Worm (Caenorhabditis elegans) whole organism, L3 larva: ENCODE measurements around the gene glb-24.

Experiments
- R02D3.7 ChIP-seq: fragments of 150-350 bp; optimal IDR thresholded peaks from 2 replicates; lab custom pipeline; 2014; ENCODE audit warnings: missing biosample characterization, missing genetic modification characterization
- ZK546.5 ChIP-seq: sonication (generic microtip); optimal IDR thresholded peaks from 2 replicates; lab custom pipeline; 2017; ENCODE audit warnings: missing biosample characterization, missing genetic modification characterization
- aly-2 ChIP-seq: fragments of 150-350 bp; optimal IDR thresholded peaks from 2 replicates; lab custom pipeline; 2014; ENCODE audit warnings: missing biosample characterization, missing genetic modification characterization
- ama-1 ChIP-seq: fragments of 150-350 bp; optimal IDR thresholded peaks from 2 replicates; lab custom pipeline; 2018
- ceh-16 ChIP-seq: sonication (generic microtip); optimal IDR thresholded peaks from 2 replicates; lab custom pipeline; 2017; ENCODE audit warnings: missing biosample characterization, missing genetic modification characterization
- ceh-28 ChIP-seq: fragments of 150-350 bp; optimal IDR thresholded peaks from 2 replicates; lab custom pipeline; 2014; ENCODE audit warnings: missing biosample characterization, missing genetic modification reagents, missing genetic modification characterization
- ceh-82 ChIP-seq: fragments of 150-350 bp; optimal IDR thresholded peaks from 2 replicates; lab custom pipeline; 2014; ENCODE audit warnings: missing biosample characterization, missing genetic modification characterization
- ceh-9 ChIP-seq: sonication (generic microtip); optimal IDR thresholded peaks from 2 replicates; lab custom pipeline; 2018; ENCODE audit warnings: missing biosample characterization, missing genetic modification characterization
- daf-12 ChIP-seq: fragments of 150-350 bp; optimal IDR thresholded peaks from 2 replicates; lab custom pipeline; 2014; ENCODE audit warnings: missing biosample characterization, missing genetic modification reagents, missing genetic modification characterization
- egl-27 ChIP-seq: sonication (generic microtip); optimal IDR thresholded peaks from 4 replicates; lab custom pipeline; 2017; ENCODE audit warnings: missing biosample characterization, missing genetic modification reagents, missing genetic modification characterization
- egl-5 ChIP-seq: fragments of 150-350 bp; optimal IDR thresholded peaks from 2 replicates; lab custom pipeline; 2017; ENCODE audit warnings: missing biosample characterization, missing genetic modification reagents, missing genetic modification characterization, inconsistent platforms
- elt-1 ChIP-seq: fragments of 150-350 bp; optimal IDR thresholded peaks from 2 replicates; lab custom pipeline; 2014; ENCODE audit warnings: missing biosample characterization, missing genetic modification characterization
- elt-2 ChIP-seq: sonication (generic microtip); optimal IDR thresholded peaks from 2 replicates; lab custom pipeline; 2016; ENCODE audit warnings: missing genetic modification reagents, mild to moderate bottlenecking, missing genetic modification characterization, missing compliant biosample characterization
- elt-3 ChIP-seq, 3 experiments: fragments of 150-350 bp in 1 of 3; sonication (generic microtip) in 2 of 3; optimal IDR thresholded peaks; 2 replicates in 2 of 3; 4 replicates in 1 of 3; lab custom pipeline; 2014 to 2017; ENCODE audit warnings: missing biosample characterization in 3 of 3, missing genetic modification characterization in 3 of 3
- eor-1 ChIP-seq, 2 experiments: fragments of 150-350 bp; optimal IDR thresholded peaks; 2 replicates each; lab custom pipeline; 2014 to 2018; ENCODE audit warnings: missing biosample characterization in 2 of 2, missing genetic modification characterization in 2 of 2
- fkh-10 ChIP-seq: sonication (generic microtip); optimal IDR thresholded peaks from 2 replicates; lab custom pipeline; 2017; ENCODE audit warnings: missing biosample characterization, missing genetic modification reagents, missing genetic modification characterization
- fkh-2 ChIP-seq: fragments of 150-350 bp; optimal IDR thresholded peaks from 2 replicates; lab custom pipeline; 2014; ENCODE audit warnings: missing biosample characterization, missing genetic modification reagents, missing genetic modification characterization
- fos-1 ChIP-seq: fragments of 150-350 bp; optimal IDR thresholded peaks from 2 replicates; lab custom pipeline; 2014; ENCODE audit warnings: missing biosample characterization, missing genetic modification characterization
- hmg-11 ChIP-seq: sonication (generic microtip); optimal IDR thresholded peaks from 2 replicates; lab custom pipeline; 2016; ENCODE audit warnings: missing genetic modification characterization, missing compliant biosample characterization
- jun-1 ChIP-seq: fragments of 150-350 bp; optimal IDR thresholded peaks from 2 replicates; lab custom pipeline; 2014; ENCODE audit warnings: missing biosample characterization, missing genetic modification reagents, missing genetic modification characterization
- lin-15B ChIP-seq: fragments of 150-350 bp; optimal IDR thresholded peaks from 2 replicates; lab custom pipeline; 2014; ENCODE audit warnings: missing biosample characterization, missing genetic modification characterization
- lin-39 ChIP-seq: fragments of 150-350 bp; optimal IDR thresholded peaks from 2 replicates; lab custom pipeline; 2018; ENCODE audit warnings: missing biosample characterization, missing genetic modification reagents, missing genetic modification characterization
- lsy-12 ChIP-seq: sonication (generic microtip); optimal IDR thresholded peaks from 2 replicates; lab custom pipeline; 2016; ENCODE audit warnings: mild to moderate bottlenecking, missing genetic modification characterization, missing compliant biosample characterization
- mdl-1 ChIP-seq: fragments of 150-350 bp; optimal IDR thresholded peaks from 2 replicates; lab custom pipeline; 2014; ENCODE audit warnings: missing biosample characterization, missing genetic modification characterization
- mml-1 ChIP-seq: fragments of 150-350 bp; sonication (generic microtip); optimal IDR thresholded peaks from 3 replicates; lab custom pipeline; 2014; ENCODE audit warnings: missing biosample characterization, missing genetic modification characterization
- nfya-1 ChIP-seq: sonication (generic microtip); optimal IDR thresholded peaks from 2 replicates; lab custom pipeline; 2017; ENCODE audit warnings: missing genetic modification characterization, mild to moderate bottlenecking, missing compliant biosample characterization, antibody characterized with exemption, moderate library complexity; ENCODE audit not compliant: insufficient read depth
- nhr-11 ChIP-seq: fragments of 150-350 bp; optimal IDR thresholded peaks from 2 replicates; lab custom pipeline; 2014; ENCODE audit warnings: missing biosample characterization, missing genetic modification characterization
- nhr-12 ChIP-seq: fragments of 150-350 bp; optimal IDR thresholded peaks from 2 replicates; lab custom pipeline; 2014; ENCODE audit warnings: missing biosample characterization, missing genetic modification characterization
- nhr-23 ChIP-seq: fragments of 150-350 bp; optimal IDR thresholded peaks from 2 replicates; lab custom pipeline; 2014; ENCODE audit warnings: missing biosample characterization, missing genetic modification reagents, missing genetic modification characterization
- nhr-237 ChIP-seq: fragments of 150-350 bp; optimal IDR thresholded peaks from 2 replicates; lab custom pipeline; 2014; ENCODE audit warnings: missing biosample characterization, missing genetic modification characterization
- nhr-25 ChIP-seq: sonication (generic microtip); optimal IDR thresholded peaks from 2 replicates; lab custom pipeline; 2017; ENCODE audit warnings: missing biosample characterization, missing genetic modification characterization
- nhr-28 ChIP-seq: fragments of 150-350 bp; optimal IDR thresholded peaks from 2 replicates; lab custom pipeline; 2014; ENCODE audit warnings: missing biosample characterization, missing genetic modification characterization
- nhr-43 ChIP-seq: sonication (generic microtip); optimal IDR thresholded peaks from 2 replicates; lab custom pipeline; 2016; ENCODE audit warnings: mild to moderate bottlenecking, missing genetic modification characterization, missing compliant biosample characterization; ENCODE audit not compliant: poor library complexity, severe bottlenecking
- nhr-67 ChIP-seq: fragments of 150-350 bp; optimal IDR thresholded peaks from 2 replicates; lab custom pipeline; 2014; ENCODE audit warnings: missing biosample characterization, missing genetic modification characterization
- nhr-76 ChIP-seq: fragments of 150-350 bp; sonication (generic microtip); optimal IDR thresholded peaks from 5 replicates; lab custom pipeline; 2014; ENCODE audit warnings: missing biosample characterization, missing genetic modification characterization
- nhr-77 ChIP-seq: fragments of 150-350 bp; optimal IDR thresholded peaks from 2 replicates; lab custom pipeline; 2014; ENCODE audit warnings: missing biosample characterization, missing genetic modification characterization
- pha-4 ChIP-seq: fragments of 150-350 bp; optimal IDR thresholded peaks from 2 replicates; lab custom pipeline; 2014; ENCODE audit warnings: missing biosample characterization, missing genetic modification reagents, missing genetic modification characterization
- pqm-1 ChIP-seq: fragments of 150-350 bp; optimal IDR thresholded peaks from 2 replicates; lab custom pipeline; 2017; ENCODE audit warnings: missing biosample characterization, missing genetic modification characterization, inconsistent platforms
- sea-2 ChIP-seq: fragments of 150-350 bp; sonication (generic microtip); optimal IDR thresholded peaks from 4 replicates; lab custom pipeline; 2014; ENCODE audit warnings: missing biosample characterization, missing genetic modification reagents, missing genetic modification characterization
- skn-1 ChIP-seq: fragments of 150-350 bp; optimal IDR thresholded peaks from 2 replicates; lab custom pipeline; 2014; ENCODE audit warnings: missing biosample characterization, missing genetic modification characterization
- snpc-4 ChIP-seq: fragments of 150-350 bp; optimal IDR thresholded peaks from 2 replicates; lab custom pipeline; 2014; ENCODE audit warnings: missing biosample characterization, missing genetic modification characterization
- tbx-2 ChIP-seq: sonication (generic microtip); optimal IDR thresholded peaks from 2 replicates; lab custom pipeline; 2016; ENCODE audit warnings: mild to moderate bottlenecking, missing genetic modification characterization, missing compliant biosample characterization
- unc-39 ChIP-seq: sonication (generic microtip); optimal IDR thresholded peaks from 4 replicates; lab custom pipeline; 2017; ENCODE audit warnings: missing biosample characterization, missing genetic modification characterization
- unc-62 ChIP-seq: fragments of 150-350 bp; sonication (generic microtip); optimal IDR thresholded peaks from 4 replicates; lab custom pipeline; 2014; ENCODE audit warnings: missing biosample characterization, missing genetic modification reagents, missing genetic modification characterization
- zag-1 ChIP-seq: fragments of 150-350 bp; optimal IDR thresholded peaks from 2 replicates; lab custom pipeline; 2014; ENCODE audit warnings: missing biosample characterization, missing genetic modification characterization
- ztf-11 ChIP-seq: fragments of 150-350 bp; optimal IDR thresholded peaks from 2 replicates; lab custom pipeline; 2014; ENCODE audit warnings: missing biosample characterization, missing genetic modification characterization
- ztf-4 ChIP-seq: fragments of 150-350 bp; optimal IDR thresholded peaks from 2 replicates; lab custom pipeline; 2014; ENCODE audit warnings: missing biosample characterization, missing genetic modification characterization

glb-24 gene

DNA sequence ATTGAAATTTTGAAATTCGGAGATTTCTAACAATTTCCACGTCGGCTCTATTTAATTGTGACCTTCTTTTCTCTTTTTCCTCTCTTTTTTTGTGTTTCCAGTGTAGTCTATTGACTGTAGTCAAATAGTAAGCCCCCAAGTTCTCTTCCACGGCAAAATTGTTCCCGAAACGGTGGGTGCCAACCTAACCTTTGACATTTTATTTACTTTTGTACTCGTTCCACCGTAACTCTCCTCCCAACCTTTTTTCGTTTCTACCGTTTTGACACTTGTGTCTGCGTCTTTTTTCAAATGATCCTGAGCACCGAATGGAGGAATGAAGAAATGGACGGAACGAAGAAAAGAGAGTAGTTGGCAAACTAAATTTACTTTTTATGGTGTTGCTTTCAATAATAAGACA, 15.0 kb downstream of the glb-24 start:
- TF ChIP-seq fos-1: no peak
- TF ChIP-seq pha-4 (tag; lab: Kevin White, UChicago): peak; percentile 85

DNA sequence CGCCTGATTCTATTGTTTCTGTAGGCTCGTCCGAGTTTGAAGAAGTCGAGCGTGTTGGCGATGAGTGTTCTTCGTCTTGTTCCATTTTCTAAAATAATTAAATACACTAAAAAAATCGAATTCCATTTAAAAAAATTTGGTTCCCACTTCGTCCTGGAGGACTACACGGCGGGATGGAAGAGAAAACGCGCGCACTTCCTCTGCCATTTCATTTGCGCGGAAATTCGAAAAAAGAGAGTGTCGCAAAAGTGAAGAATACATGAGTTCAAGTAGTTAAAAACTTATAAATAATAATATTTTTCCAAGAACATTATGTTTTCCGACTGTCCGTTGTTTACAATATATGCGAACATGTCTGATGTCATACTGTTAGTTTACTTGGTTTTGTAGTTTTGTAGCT, 15.8 kb downstream of the glb-24 start, which contains the start of gene T07F10.3:
T07F10.3 (minus strand) TSS at position 98 of the 400 bp plus-strand sequence.
- TF ChIP-seq elt-2 (tag; lab: Kevin White, UChicago) (peak; percentile 57), ceh-28 (tag; lab: Kevin White, UChicago) (peak; percentile 31), ztf-4 (no peak), lin-15B (tag; lab: Kevin White, UChicago) (peak; percentile 84), skn-1 (tag; lab: Kevin White, UChicago) (no peak), mdl-1 (tag; lab: Kevin White, UChicago) (no peak), nhr-76 (no peak), unc-39 (tag; lab: Kevin White, UChicago) (no peak), ceh-82 (tag; lab: Kevin White, UChicago) (peak; percentile 60), fkh-2 (tag; lab: Kevin White, UChicago) (no peak), ztf-11 (tag; lab: Kevin White, UChicago) (no peak), fkh-10 (GFP tag; lab: Kevin White, UChicago) (no peak), jun-1 (peak; percentile 22), nhr-23 (tag; lab: Kevin White, UChicago) (peak; percentile 94), pqm-1 (tag; lab: Kevin White, UChicago) (peak; percentile 57), nhr-237 (tag; lab: Kevin White, UChicago) (no peak), aly-2 (tag; lab: Kevin White, UChicago) (no peak), pha-4 (tag; lab: Kevin White, UChicago) (peak; percentile 94), daf-12 (tag; lab: Kevin White, UChicago) (no peak), lin-39 (tag; lab: Kevin White, UChicago) (peak; percentile 18), nhr-25 (peak; percentile 74), ceh-9 (tag; lab: Kevin White, UChicago) (no peak), ZK546.5 (tag; lab: Kevin White, UChicago) (no peak), zag-1 (tag; lab: Kevin White, UChicago) (no peak), nhr-43 (peak; percentile 97), mml-1 (no peak), ama-1 (lab: Kevin White, UChicago) (no peak), nhr-77 (tag; lab: Kevin White, UChicago) (no peak), egl-27 (no peak), fos-1 (no peak), nhr-67 (no peak), hmg-11 (tag; lab: Kevin White, UChicago) (peak; percentile 66), sea-2 (GFP tag; lab: Kevin White, UChicago) (no peak), R02D3.7 (tag; lab: Kevin White, UChicago) (peak; percentile 74), ceh-16 (tag; lab: Kevin White, UChicago) (no peak), nhr-28 (tag; lab: Kevin White, UChicago) (no peak), elt-1 (tag; lab: Kevin White, UChicago) (no peak), nfya-1 (tag; lab: Kevin White, UChicago) (peak; percentile 85), egl-5 (tag; lab: Kevin White, UChicago) (no peak), nhr-11 (tag; lab: Kevin White, UChicago) (no peak), nhr-12 (tag; lab: Kevin White, UChicago) (no peak), tbx-2 (tag; lab: Kevin White, UChicago) (peak; percentile 43), unc-62 (GFP tag; lab: Kevin White, UChicago) (no peak), eor-1 (tag; optimal IDR thresholded peaks at IDR 0.05; lab: Kevin White, UChicago) (no peak), lsy-12 (tag; lab: Kevin White, UChicago) (peak; percentile 89), elt-3 (tag; optimal IDR thresholded peaks at IDR 0.05; lab: Kevin White, UChicago) (no peak), snpc-4 (tag; lab: Kevin White, UChicago) (no peak)
